Worm (Caenorhabditis elegans) whole organism, L4/young adult: ENCODE results near the gene zipt-2.2.

Experiments
- W03F9.2 ChIP-seq: fragments of 150-350 bp; optimal IDR thresholded peaks from 2 replicates; lab custom pipeline; 2014; ENCODE audit warnings: missing biosample characterization, missing genetic modification characterization
- dao-5 ChIP-seq: sonication (generic microtip); optimal IDR thresholded peaks from 2 replicates; lab custom pipeline; 2016; ENCODE audit warnings: missing genotype, missing genetic modification characterization, moderate library complexity, missing compliant biosample characterization
- him-1 ChIP-seq: sonication (generic microtip); optimal IDR thresholded peaks from 2 replicates; lab custom pipeline; 2016; ENCODE audit warnings: missing genotype, missing genetic modification reagents, missing genetic modification characterization, missing compliant biosample characterization

Gene zipt-2.2

DNA sequence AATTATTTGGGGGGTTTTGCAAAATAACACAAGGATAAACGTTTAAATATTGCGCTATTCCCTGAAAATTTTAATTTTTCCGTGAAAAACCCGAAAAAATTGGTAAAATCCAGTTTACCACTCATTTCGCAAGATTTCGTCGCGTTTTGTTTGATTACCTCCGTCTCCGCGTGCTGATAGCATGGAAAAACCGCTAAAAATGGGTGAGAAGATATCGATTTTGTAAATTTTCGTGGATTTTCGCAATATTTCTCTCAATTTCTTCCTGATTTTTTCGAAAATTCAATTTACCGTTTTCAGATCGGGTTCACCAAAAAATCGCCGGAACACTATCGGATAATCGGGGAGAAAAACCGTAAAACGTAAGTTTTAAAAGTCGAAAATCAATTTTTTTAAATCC is 12.6 kb upstream of the zipt-2.2 start, which contains the start of gene ama-1:
ama-1 (plus strand) TSS at position 301 of the 400 bp plus-strand sequence.
- TF ChIP-seq dao-5 (tag; lab: Kevin White, UChicago) (no peak), W03F9.2 (no peak), him-1 (no peak)

DNA sequence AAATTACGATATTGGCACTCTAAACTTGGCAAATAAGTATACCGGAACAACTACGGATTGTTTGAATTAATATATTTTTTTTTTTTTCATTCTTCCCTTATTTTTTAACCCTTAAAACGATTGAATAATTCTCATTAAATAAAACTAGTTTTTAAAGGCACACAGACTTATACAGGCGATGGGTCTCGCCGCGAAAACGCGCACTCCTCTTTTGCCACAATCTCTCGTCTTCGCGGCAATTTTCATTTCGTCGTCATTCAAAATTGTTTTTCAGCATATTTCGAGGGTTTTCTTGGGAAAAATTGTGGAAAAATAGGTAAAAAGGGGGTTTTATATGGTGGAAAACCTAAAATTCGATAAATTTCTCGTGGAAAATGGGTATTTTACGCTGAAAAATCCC is 12.2 kb upstream of the zipt-2.2 start:
- no peak for TF ChIP-seq dao-5 (tag; lab: Kevin White, UChicago)
- no peak for TF ChIP-seq W03F9.2
- no peak for TF ChIP-seq him-1

DNA sequence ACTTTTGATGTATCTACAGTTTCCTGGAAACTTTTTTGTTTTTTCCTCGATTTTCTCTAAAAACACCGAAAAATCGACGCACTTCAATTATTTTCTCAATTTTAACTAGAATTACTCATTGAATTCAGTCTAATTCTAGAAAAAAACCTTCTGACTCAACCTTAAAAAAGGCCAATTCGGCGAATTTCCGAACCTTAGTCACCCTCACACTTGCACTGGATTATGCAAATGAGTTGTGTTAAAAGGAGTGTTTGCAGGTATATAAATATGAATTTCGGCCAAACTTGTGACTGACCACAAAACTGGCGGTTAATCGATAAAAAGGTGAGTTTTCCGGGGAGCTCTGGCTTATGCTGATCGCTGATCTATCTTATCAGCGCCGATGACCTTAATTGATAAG is 11.3 kb upstream of the zipt-2.2 start, which contains the start of gene ttr-20:
ttr-20 (plus strand) TSS at position 301 of the 400 bp plus-strand sequence.
- no peak for TF ChIP-seq dao-5 (tag; lab: Kevin White, UChicago)

ce11 chrIV:4244510-4244909 is 9.3 kb upstream of the zipt-2.2 start, which contains the start of gene col-34:
TSS of gene col-34 (minus strand) at chrIV:4244610.
- no peak for TF ChIP-seq him-1

- TF ChIP-seq dao-5 (tag; lab: Kevin White, UChicago), result no peak
Measured at ce11 chrIV:4243830-4244406, 8.8 kb upstream of the zipt-2.2 start.

DNA sequence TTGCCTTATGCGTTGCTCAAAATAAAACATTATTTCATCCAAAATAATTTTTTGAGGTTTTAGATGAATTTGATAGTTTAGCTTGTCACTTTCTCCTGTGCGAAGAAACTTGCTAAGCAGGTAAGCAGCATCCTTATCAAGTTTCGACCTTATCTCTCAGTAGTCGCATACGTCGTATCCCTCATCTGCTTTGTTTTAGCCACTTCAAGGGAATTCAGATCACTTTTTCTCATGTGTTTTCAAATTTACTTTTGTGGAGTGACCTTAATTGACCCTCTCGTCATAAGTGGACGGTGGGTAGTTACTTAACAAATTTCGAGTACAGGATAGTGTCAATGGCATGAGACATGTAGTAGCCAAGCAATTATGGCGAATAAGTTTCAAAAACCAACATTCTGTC is 1.5 kb upstream of the zipt-2.2 start:
- TF ChIP-seq dao-5 (tag; lab: Kevin White, UChicago), result no peak

DNA sequence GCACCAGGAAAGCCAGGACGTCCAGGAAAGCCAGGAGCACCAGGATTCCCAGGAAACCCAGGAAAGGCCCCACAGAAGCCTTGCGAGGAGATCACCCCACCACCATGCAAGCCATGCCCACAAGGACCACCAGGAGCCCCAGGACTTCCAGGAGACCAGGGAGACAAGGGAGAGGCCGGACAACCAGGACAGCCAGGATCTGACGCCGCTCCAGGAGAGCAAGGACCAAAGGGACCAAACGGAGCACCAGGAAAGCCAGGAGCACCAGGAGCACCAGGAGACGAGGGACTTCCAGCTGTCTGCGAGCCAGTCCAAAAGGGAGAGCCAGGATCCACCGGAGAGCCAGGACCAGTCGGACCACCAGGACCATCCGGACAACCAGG is 851 bp upstream of the zipt-2.2 start:
- TF ChIP-seq dao-5 (tag; lab: Kevin White, UChicago), result no peak
- no peak for TF ChIP-seq W03F9.2
- TF ChIP-seq him-1, result no peak

ce11 chrIV:4227917-4228316 is 7.2 kb downstream of the zipt-2.2 start, which contains the start of gene srbc-70:
TSS of gene srbc-70 (minus strand) at chrIV:4228017.
- TF ChIP-seq W03F9.2 (no peak), him-1 (no peak), dao-5 (tag; lab: Kevin White, UChicago) (no peak)

DNA sequence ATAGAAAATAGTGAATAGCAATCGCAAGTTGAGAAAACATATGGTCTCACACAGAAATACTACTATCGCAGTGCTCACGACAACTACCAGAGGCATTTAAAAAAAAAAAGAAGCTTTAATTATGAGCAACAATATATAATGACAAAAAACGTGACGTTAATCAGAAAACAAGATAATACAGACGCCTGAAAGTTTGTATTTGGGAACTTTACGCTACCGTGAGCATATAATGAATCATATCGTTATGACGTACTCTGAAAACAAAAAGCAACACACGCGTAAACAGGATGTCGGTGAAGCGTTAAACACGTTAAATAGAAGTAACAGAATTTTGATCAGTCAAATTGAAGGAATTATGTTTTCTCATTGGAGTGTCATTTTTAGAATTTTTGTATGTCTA is 9.3 kb downstream of the zipt-2.2 start, which contains the start of gene srbc-71:
srbc-71 (minus strand) TSS at position 101 of the 400 bp plus-strand sequence.
- TF ChIP-seq W03F9.2 (no peak), dao-5 (tag; lab: Kevin White, UChicago) (no peak), him-1 (no peak)

ce11 chrIV:4219983-4220382 is 15.2 kb downstream of the zipt-2.2 start, which contains the start of gene F30B5.11:
TSS of gene F30B5.11 (minus strand) at chrIV:4220083.
- no peak for TF ChIP-seq dao-5 (tag; lab: Kevin White, UChicago)
- TF ChIP-seq W03F9.2, result no peak
- TF ChIP-seq him-1, result no peak

DNA sequence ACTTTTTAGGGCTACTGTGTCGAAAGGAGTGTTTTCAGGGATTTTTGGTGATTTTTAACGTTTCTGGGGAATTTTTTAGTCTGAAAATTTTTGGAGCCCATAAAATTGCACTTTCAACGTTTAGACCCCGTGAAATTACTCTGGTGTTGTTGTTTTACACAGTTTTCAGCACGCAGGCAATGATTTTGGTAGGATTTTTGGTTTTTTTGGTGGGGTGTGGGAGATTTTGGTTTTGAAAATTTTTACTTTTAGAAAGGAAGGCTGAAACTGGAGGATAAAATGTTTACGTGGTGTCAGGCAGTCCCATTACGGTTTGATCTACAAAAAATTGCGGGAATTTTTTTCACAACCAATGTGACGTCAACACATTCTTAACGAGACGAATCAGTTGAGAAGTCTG is 16.9 kb downstream of the zipt-2.2 start:
- TF ChIP-seq W03F9.2 (no peak), dao-5 (tag; lab: Kevin White, UChicago) (no peak), him-1 (no peak)

DNA sequence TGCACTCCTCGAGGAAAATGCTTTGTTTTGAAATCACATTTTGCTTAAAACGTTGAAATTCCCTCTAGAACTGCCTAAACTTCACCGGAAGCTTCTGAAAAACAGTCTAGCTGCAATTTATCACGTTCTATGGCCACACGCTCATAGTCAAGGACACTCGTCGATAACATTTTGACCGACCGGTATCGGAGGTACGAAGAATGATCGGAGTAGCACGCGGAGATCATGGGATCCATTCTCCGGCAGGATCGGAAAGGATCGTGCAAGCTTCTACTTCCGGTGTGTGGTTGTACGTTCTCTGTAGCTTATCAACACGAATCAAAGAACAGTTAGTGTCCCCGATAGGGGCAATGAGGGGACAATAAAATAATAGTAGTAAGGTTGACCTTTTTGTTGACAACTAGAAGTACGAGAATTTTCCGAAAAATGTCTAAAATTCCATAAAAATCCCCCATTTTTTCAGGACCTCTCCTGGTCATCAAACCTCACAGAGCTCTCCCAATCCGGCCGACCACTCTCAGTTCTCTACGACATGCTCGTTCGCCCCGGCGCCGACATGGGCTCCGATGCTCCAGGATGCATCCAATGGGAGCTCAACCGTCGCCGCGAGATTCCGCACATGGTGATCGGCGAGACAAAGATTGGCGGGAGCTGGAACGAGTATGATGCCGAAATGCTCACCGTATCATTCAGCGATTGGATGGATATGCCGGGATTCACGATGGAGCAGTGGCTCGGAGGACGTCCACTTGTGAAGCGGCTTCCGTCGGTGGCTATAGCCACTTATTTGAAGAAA is 18.9 kb downstream of the zipt-2.2 start:
- no peak for TF ChIP-seq dao-5 (tag; lab: Kevin White, UChicago)
- no peak for TF ChIP-seq W03F9.2
- no peak for TF ChIP-seq him-1

ce11 chrIV:4215349-4215748 is 19.8 kb downstream of the zipt-2.2 start:
- TF ChIP-seq him-1, result peak; percentile 20
- TF ChIP-seq W03F9.2, result no peak

DNA sequence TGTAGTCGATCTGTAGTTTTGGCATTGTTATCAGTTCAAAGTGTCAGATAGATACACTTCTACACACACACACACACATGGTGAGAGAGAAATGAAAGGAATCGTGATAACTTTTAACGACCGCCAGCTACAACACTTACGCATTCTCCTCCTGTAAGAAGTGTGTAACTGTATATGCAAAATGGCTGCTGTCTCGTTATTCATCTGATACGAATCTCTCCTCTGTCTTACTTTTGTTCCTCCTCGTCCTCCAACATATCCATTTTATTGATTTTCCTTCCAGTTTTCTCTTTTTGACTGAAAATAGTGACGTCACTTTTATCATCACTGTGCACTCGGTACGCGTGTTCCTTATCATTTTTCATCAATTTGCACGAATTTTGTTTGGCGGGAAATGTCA is 22.4 kb downstream of the zipt-2.2 start:
- TF ChIP-seq dao-5 (tag; lab: Kevin White, UChicago) (no peak), him-1 (no peak), W03F9.2 (no peak)

DNA sequence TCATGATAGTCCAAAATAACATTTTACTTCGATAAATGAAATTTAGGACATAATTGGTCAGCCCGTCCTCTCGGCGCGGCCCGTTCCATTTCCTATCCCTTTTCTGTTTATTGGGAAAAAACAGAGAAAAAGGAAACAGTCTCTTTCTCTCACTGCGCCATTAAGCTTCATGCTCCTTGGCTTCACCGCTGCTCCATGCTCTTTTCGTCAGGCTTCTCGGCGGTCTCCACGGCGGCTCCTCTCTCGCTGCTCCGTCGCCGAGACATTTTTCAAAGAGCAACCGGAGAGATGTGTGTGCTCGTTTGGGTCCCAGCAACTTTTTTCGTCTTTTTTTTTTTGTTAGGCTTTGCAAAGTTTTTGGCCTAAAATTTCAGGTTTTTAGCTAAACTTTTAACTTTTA is 24.3 kb downstream of the zipt-2.2 start:
- TF ChIP-seq him-1 (peak; percentile 27), dao-5 (tag; lab: Kevin White, UChicago) (no peak)
